Worm (Caenorhabditis elegans): ENCODE measurements around the gene C50E3.15.

ce11 chrV:7600149-7600548 is 18.1 kb upstream of the C50E3.15 start, which contains the start of gene C50E3.9:
- no peak for TF ChIP-seq hlh-8 (tag; optimal IDR thresholded peaks at IDR 0.05)
- TF ChIP-seq pqm-1 (tag; optimal IDR thresholded peaks at IDR 0.05), result no peak
- no peak for TF ChIP-seq rnt-1 (tag; optimal IDR thresholded peaks at IDR 0.05)
- no peak for TF ChIP-seq lin-11 (tag; optimal IDR thresholded peaks at IDR 0.05)
- no peak for TF ChIP-seq gmeb-2 (tag; optimal IDR thresholded peaks at IDR 0.05)
- TF ChIP-seq ets-4 (tag; optimal IDR thresholded peaks at IDR 0.05), result no peak
- TF ChIP-seq dmd-4 (tag; optimal IDR thresholded peaks at IDR 0.05; ENCODE audit: borderline replicate concordance), result no peak
